Fruit fly (Drosophila melanogaster): ENCODE measurements around the gene CG42327.

Gene CG42327

dm6 chr3R:11657786-11658193 is 1.8 kb downstream of the CG42327 start (continued):
- TF ChIP-seq CG10979 (tag; optimal IDR thresholded peaks at IDR 0.05), result peak; percentile 41
- no peak for TF ChIP-seq CG10462 (GFP tag; optimal IDR thresholded peaks at IDR 0.05)
- no peak for TF ChIP-seq ap (GFP tag; IDR thresholded peaks at IDR 0.05)
- TF ChIP-seq CG4424 (GFP tag; optimal IDR thresholded peaks at IDR 0.05), result peak; percentile 24
- TF ChIP-seq CG17328 (GFP tag; IDR thresholded peaks at IDR 0.05), result peak; percentile 55
- TF ChIP-seq Fer1 (GFP tag; optimal IDR thresholded peaks at IDR 0.05), result no peak
- peak; percentile 34 for TF ChIP-seq CG13624 (GFP tag; optimal IDR thresholded peaks at IDR 0.05)
- no peak for TF ChIP-seq chn (GFP tag; optimal IDR thresholded peaks at IDR 0.05)
- TF ChIP-seq CG6813 (GFP tag; optimal IDR thresholded peaks at IDR 0.05), result no peak
- TF ChIP-seq pzg (GFP tag; optimal IDR thresholded peaks at IDR 0.05), result no peak
- no peak for TF ChIP-seq E2f2 (GFP tag; IDR thresholded peaks at IDR 0.05)
- TF ChIP-seq zen (tag; optimal IDR thresholded peaks at IDR 0.05), result no peak
- no peak for TF ChIP-seq Hr3 (GFP tag; optimal IDR thresholded peaks at IDR 0.05)
- TF ChIP-seq CG6272 (GFP tag; IDR thresholded peaks at IDR 0.05), result no peak
- TF ChIP-seq tgo (GFP tag; IDR thresholded peaks at IDR 0.05), result no peak
- TF ChIP-seq Gug (GFP tag; IDR thresholded peaks at IDR 0.05), result no peak
- TF ChIP-seq CG17802 (tag; optimal IDR thresholded peaks at IDR 0.05), result no peak
- TF ChIP-seq sug (tag; optimal IDR thresholded peaks at IDR 0.05), result no peak
- no peak for TF ChIP-seq CG4707 (GFP tag; optimal IDR thresholded peaks at IDR 0.05)
- no peak for TF ChIP-seq pan (optimal IDR thresholded peaks at IDR 0.05)
- no peak for TF ChIP-seq pan (GFP tag; optimal IDR thresholded peaks at IDR 0.05 in 1 of 2, IDR thresholded peaks at IDR 0.05 in 1 of 2)
- peak; percentile 22 for TF ChIP-seq Side (GFP tag; optimal IDR thresholded peaks at IDR 0.05)
- no peak for TF ChIP-seq CG7357 (GFP tag; IDR thresholded peaks at IDR 0.05)
- peak; percentile 3 for TF ChIP-seq Asciz (GFP tag; optimal IDR thresholded peaks at IDR 0.05)
- TF ChIP-seq run (tag; optimal IDR thresholded peaks at IDR 0.05), result no peak
- TF ChIP-seq HHEX (GFP tag; optimal IDR thresholded peaks at IDR 0.05), result no peak
- no peak for TF ChIP-seq gfzf (GFP tag; optimal IDR thresholded peaks at IDR 0.05)
- no peak for TF ChIP-seq D19B (GFP tag; optimal IDR thresholded peaks at IDR 0.05)
- TF ChIP-seq CG34376 (GFP tag; optimal IDR thresholded peaks at IDR 0.05), result no peak
- TF ChIP-seq Pdp1 (GFP tag; optimal IDR thresholded peaks at IDR 0.05), result peak; percentile 15 to 43
- no peak for TF ChIP-seq ham (GFP tag; IDR thresholded peaks at IDR 0.05)
- TF ChIP-seq C15 (GFP tag; IDR thresholded peaks at IDR 0.05), result no peak
- TF ChIP-seq CG3838 (GFP tag; optimal IDR thresholded peaks at IDR 0.05), result no peak
- no peak for TF ChIP-seq CG13296 (GFP tag; optimal IDR thresholded peaks at IDR 0.05)
- no peak for TF ChIP-seq CG7372 (GFP tag; IDR thresholded peaks at IDR 0.05)
- TF ChIP-seq ind (GFP tag; optimal IDR thresholded peaks at IDR 0.05), result peak; percentile 0
- TF ChIP-seq nom (GFP tag; optimal IDR thresholded peaks at IDR 0.05), result peak; percentile 84
- TF ChIP-seq usp (GFP tag; optimal IDR thresholded peaks at IDR 0.05), result no peak
- no peak for TF ChIP-seq CG11085 (GFP tag; IDR thresholded peaks at IDR 0.05)
- TF ChIP-seq gcm2 (GFP tag; optimal IDR thresholded peaks at IDR 0.05), result no peak
- TF ChIP-seq CG1792 (GFP tag; optimal IDR thresholded peaks at IDR 0.05), result no peak
- no peak for TF ChIP-seq ftz-f1 (GFP tag; optimal IDR thresholded peaks at IDR 0.05)
- no peak for TF ChIP-seq CG5953 (GFP tag; IDR thresholded peaks at IDR 0.05)
- TF ChIP-seq Sin3A (optimal IDR thresholded peaks at IDR 0.05), result no peak
- no peak for TF ChIP-seq jing (GFP tag; optimal IDR thresholded peaks at IDR 0.05)
- no peak for TF ChIP-seq CG2199 (GFP tag; IDR thresholded peaks at IDR 0.05)
- no peak for TF ChIP-seq fd96Cb (tag; optimal IDR thresholded peaks at IDR 0.05)
- no peak for TF ChIP-seq CG12071 (GFP tag; optimal IDR thresholded peaks at IDR 0.05)
- TF ChIP-seq sc (optimal IDR thresholded peaks at IDR 0.05), result no peak
- TF ChIP-seq sc (GFP tag; optimal IDR thresholded peaks at IDR 0.05), result no peak
- TF ChIP-seq Nf-YC (tag; optimal IDR thresholded peaks at IDR 0.05), result peak; percentile 26
- no peak for TF ChIP-seq unc-4 (GFP tag; IDR thresholded peaks at IDR 0.05; ENCODE audit: partially characterized antibody)
- no peak for TF ChIP-seq Gsc (GFP tag; IDR thresholded peaks at IDR 0.05)
